Worm (Caenorhabditis elegans): ENCODE data around the gene F30H5.3.

The F30H5.3 gene

ce11 chrIII:491090-491597, 20.9 kb downstream of the F30H5.3 start, which contains the start of gene unc-45 (continued):
- TF ChIP-seq ceh-8 (GFP tag; optimal IDR thresholded peaks at IDR 0.05) (no peak), nhr-85 (tag) (no peak), lin-13 (GFP tag; optimal IDR thresholded peaks at IDR 0.05) (peak; percentile 63), nhr-11 (tag; optimal IDR thresholded peaks at IDR 0.05) (no peak), lin-35 (GFP tag; optimal IDR thresholded peaks at IDR 0.05) (peak; percentile 94 to 96), nhr-76 (tag; optimal IDR thresholded peaks at IDR 0.05) (no peak), Y116A8C.19 (tag; optimal IDR thresholded peaks at IDR 0.05; ENCODE audit: borderline replicate concordance) (no peak), efl-1 (optimal IDR thresholded peaks at IDR 0.05) (peak; percentile 79 to 94), efl-1 (GFP tag; optimal IDR thresholded peaks at IDR 0.05 in 1 of 2) (peak; percentile 93 to 99), blmp-1 (tag; optimal IDR thresholded peaks at IDR 0.05) (peak; percentile 60), ceh-82 (tag; optimal IDR thresholded peaks at IDR 0.05) (peak; percentile 38 to 73 (median 64)), nhr-47 (tag; optimal IDR thresholded peaks at IDR 0.05) (peak; percentile 63), snu-23 (GFP tag; optimal IDR thresholded peaks at IDR 0.05) (peak; percentile 68), lin-15B (tag; optimal IDR thresholded peaks at IDR 0.05) (peak; percentile 25), zag-1 (tag; optimal IDR thresholded peaks at IDR 0.05) (no peak), grh-1 (GFP tag; IDR thresholded peaks at IDR 0.05) (no peak), unc-86 (tag; optimal IDR thresholded peaks at IDR 0.05) (no peak), isw-1 (GFP tag; IDR thresholded peaks at IDR 0.05) (peak; percentile 42), ceh-90 (tag; optimal IDR thresholded peaks at IDR 0.05) (no peak), rnt-1 (tag; optimal IDR thresholded peaks at IDR 0.05) (peak; percentile 28), tlp-1 (tag; optimal IDR thresholded peaks at IDR 0.05) (no peak), jun-1 (tag; optimal IDR thresholded peaks at IDR 0.05) (peak; percentile 18), skn-1 (tag; optimal IDR thresholded peaks at IDR 0.05) (peak; percentile 49), pag-3 (tag; optimal IDR thresholded peaks at IDR 0.05; ENCODE audit: borderline replicate concordance, insufficient read depth) (no peak)

ce11 chrIII:488464-488863, 23.6 kb downstream of the F30H5.3 start, which contains the start of gene F30H5.5:
F30H5.5 (plus strand) TSS chrIII:488764.
- TF ChIP-seq unc-86 (tag; optimal IDR thresholded peaks at IDR 0.05) (no peak), lin-39 (tag; optimal IDR thresholded peaks at IDR 0.05) (no peak), snpc-4 (tag; optimal IDR thresholded peaks at IDR 0.05) (no peak), mab-9 (GFP tag; IDR thresholded peaks at IDR 0.05) (no peak), fkh-8 (tag; optimal IDR thresholded peaks at IDR 0.05) (no peak), lin-35 (GFP tag; optimal IDR thresholded peaks at IDR 0.05) (no peak), F16B12.6 (tag; optimal IDR thresholded peaks at IDR 0.05) (no peak), tbx-2 (tag; optimal IDR thresholded peaks at IDR 0.05) (no peak), irx-1 (tag; optimal IDR thresholded peaks at IDR 0.05) (no peak), efl-1 (optimal IDR thresholded peaks at IDR 0.05) (no peak), efl-1 (GFP tag; optimal IDR thresholded peaks at IDR 0.05 in 1 of 2) (no peak), unc-98 (GFP tag; IDR thresholded peaks at IDR 0.05) (no peak), nhr-77 (tag; optimal IDR thresholded peaks at IDR 0.05) (no peak), nhr-11 (tag; optimal IDR thresholded peaks at IDR 0.05) (no peak)

ce11 chrIII:486077-486597, 25.9 kb downstream of the F30H5.3 start, which contains the start of gene nlp-32:
nlp-32 (minus strand) TSS chrIII:486547.
- TF ChIP-seq snu-23 (GFP tag; optimal IDR thresholded peaks at IDR 0.05) (no peak), xbp-1 (tag; optimal IDR thresholded peaks at IDR 0.05) (no peak), unc-130 (tag; optimal IDR thresholded peaks at IDR 0.05) (no peak), sup-37 (GFP tag; optimal IDR thresholded peaks at IDR 0.05) (no peak), snpc-4 (tag; optimal IDR thresholded peaks at IDR 0.05) (no peak), nhr-76 (tag; optimal IDR thresholded peaks at IDR 0.05) (no peak), C04F5.9 (tag; optimal IDR thresholded peaks at IDR 0.05) (no peak), nhr-12 (tag; optimal IDR thresholded peaks at IDR 0.05) (no peak), egl-13 (tag; optimal IDR thresholded peaks at IDR 0.05) (no peak), hlh-17 (GFP tag; optimal IDR thresholded peaks at IDR 0.05; ENCODE audit: borderline replicate concordance) (no peak), nhr-20 (tag; optimal IDR thresholded peaks at IDR 0.05) (no peak), pqm-1 (tag; optimal IDR thresholded peaks at IDR 0.05) (no peak), lin-35 (GFP tag; optimal IDR thresholded peaks at IDR 0.05) (no peak), unc-86 (tag; optimal IDR thresholded peaks at IDR 0.05) (no peak), fkh-4 (tag; optimal IDR thresholded peaks at IDR 0.05; ENCODE audit: borderline replicate concordance) (no peak), ets-5 (GFP tag; IDR thresholded peaks at IDR 0.05) (no peak)
